Worm (Caenorhabditis elegans) whole organism, young adult: Measurements from ENCODE around the gene set-25.
A peak's percentile ranks its signal among the peaks of the same experiment; 100 is the strongest.

Source experiments
- F33H1.4 ChIP-seq: fragments of 200-800 bp; sonication (Bioruptor generic); IDR thresholded peaks from 2 replicates; pipeline ENCODE4 v1.3.6; 2022; ENCODE audit warnings: missing genetic modification reagents, missing genetic modification characterization, missing compliant biosample characterization
- ama-1 ChIP-seq, 3 experiments: fragments of 150-350 bp in 1 of 3; sonication (generic microtip) in 2 of 3; optimal IDR thresholded peaks; 2 replicates each; lab custom pipeline; 2014 to 2018; ENCODE audit warnings: missing biosample characterization in 2 of 3, missing genetic modification characterization in 2 of 3, missing genetic modification reagents in 2 of 3
- aptf-2 ChIP-seq: fragments of 200-800 bp; sonication (Bioruptor generic); conservative IDR thresholded peaks from 2 replicates; pipeline ENCODE4 v1.3.6; 2022; ENCODE audit warnings: missing genetic modification reagents, missing genetic modification characterization, missing compliant biosample characterization
- attf-3 ChIP-seq: fragments of 200-800 bp; sonication (Bioruptor generic); conservative IDR thresholded peaks from 2 replicates; pipeline ENCODE4 v1.3.6; 2022; ENCODE audit warnings: missing genetic modification reagents, missing genetic modification characterization, missing compliant biosample characterization
- chd-7 ChIP-seq: sonication (generic microtip); optimal IDR thresholded peaks from 2 replicates; lab custom pipeline; 2016; ENCODE audit warnings: mild to moderate bottlenecking, missing genetic modification characterization, moderate library complexity, missing compliant biosample characterization
- dpl-1 ChIP-seq: fragments of 150-350 bp; optimal IDR thresholded peaks from 2 replicates; lab custom pipeline; 2014; ENCODE audit warnings: missing biosample characterization, missing genetic modification reagents, missing genetic modification characterization
- him-1 ChIP-seq: sonication (generic microtip); optimal IDR thresholded peaks from 2 replicates; lab custom pipeline; 2016; ENCODE audit warnings: missing genotype, missing genetic modification reagents, missing genetic modification characterization, missing compliant biosample characterization
- mcd-1 ChIP-seq: fragments of 200-800 bp; sonication (Bioruptor generic); IDR thresholded peaks from 2 replicates; pipeline ENCODE4 v1.3.6; 2022; ENCODE audit warnings: missing genetic modification reagents, missing genetic modification characterization, missing compliant biosample characterization
- nfya-1 ChIP-seq: sonication (generic microtip); optimal IDR thresholded peaks from 2 replicates; lab custom pipeline; 2017; ENCODE audit warnings: antibody characterized with exemption, missing compliant biosample characterization, missing genetic modification characterization, borderline replicate concordance; ENCODE audit not compliant: insufficient read depth
- rec-8 ChIP-seq, 2 experiments: sonication (generic microtip); optimal IDR thresholded peaks; 2 replicates each; lab custom pipeline; 2016; ENCODE audit warnings: mild to moderate bottlenecking in 2 of 2, missing genetic modification characterization in 2 of 2, missing genetic modification reagents in 2 of 2, missing genotype in 2 of 2, missing biosample characterization in 1 of 2, missing compliant biosample characterization in 1 of 2, moderate library complexity in 1 of 2
- unc-62 ChIP-seq: fragments of 150-350 bp; optimal IDR thresholded peaks from 2 replicates; lab custom pipeline; 2014; ENCODE audit warnings: missing biosample characterization, missing genetic modification reagents, missing genetic modification characterization
- ztf-18 ChIP-seq: sonication (generic microtip); optimal IDR thresholded peaks from 2 replicates; lab custom pipeline; 2016; ENCODE audit warnings: missing genotype, mild to moderate bottlenecking, missing genetic modification characterization, missing compliant biosample characterization

ce11 chrIII:13314636-13315035, 21.7 kb upstream of the set-25 start:
- TF ChIP-seq dpl-1 (GFP tag; lab: Kevin White, UChicago) (no peak), aptf-2 (GFP tag; lab: Robert Waterston, UW) (no peak), him-1 (no peak), attf-3 (no peak), rec-8 (tag; optimal IDR thresholded peaks at IDR 0.05; lab: Kevin White, UChicago) (no peak), F33H1.4 (peak; percentile 48), ama-1 (optimal IDR thresholded peaks at IDR 0.05; lab: Kevin White, UChicago) (no peak), ama-1 (GFP tag; optimal IDR thresholded peaks at IDR 0.05; lab: Kevin White, UChicago) (no peak), mcd-1 (GFP tag; lab: Robert Waterston, UW) (no peak), ztf-18 (no peak), chd-7 (tag; lab: Kevin White, UChicago) (no peak), nfya-1 (tag; lab: Kevin White, UChicago) (no peak), unc-62 (GFP tag; lab: Kevin White, UChicago) (no peak)
